Worm (Caenorhabditis elegans) whole organism, midembryonic: ENCODE measurements around the gene Y69A2AR.23.

Experiments used
- med-1 ChIP-seq: sonication (generic microtip); optimal IDR thresholded peaks from 2 replicates; lab custom pipeline; 2017; ENCODE audit warnings: missing genetic modification characterization, mild to moderate bottlenecking, missing compliant biosample characterization, antibody characterized with exemption, missing genetic modification reagents; ENCODE audit not compliant: insufficient read depth
- tab-1 ChIP-seq: fragments of 200-800 bp; sonication (Bioruptor generic); IDR thresholded peaks from 2 replicates; pipeline ENCODE4 v1.3.6; 2022; ENCODE audit warnings: missing genetic modification characterization, missing compliant biosample characterization

DNA sequence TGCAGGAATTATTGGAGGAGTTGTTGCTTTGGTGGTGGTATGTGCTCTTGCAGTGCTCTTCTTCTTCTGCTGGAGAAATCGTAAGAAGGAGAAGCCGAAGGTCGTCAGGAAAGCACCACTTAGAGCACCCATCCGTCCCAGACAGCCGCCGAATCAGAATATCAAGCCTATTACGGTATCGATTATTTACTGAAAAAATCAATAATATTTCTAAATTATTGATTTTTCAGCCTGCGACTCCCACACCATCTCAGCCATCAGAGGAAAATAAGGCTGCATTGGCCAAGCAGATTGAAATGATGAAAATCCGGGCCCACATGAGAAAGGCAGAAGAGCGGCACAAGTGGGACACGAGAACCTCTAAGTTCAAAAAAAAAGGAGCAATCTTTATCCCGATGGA, 4.7 kb upstream of the Y69A2AR.23 start:
- TF ChIP-seq med-1 (GFP tag; lab: Kevin White, UChicago) = no peak
- TF ChIP-seq tab-1 (GFP tag; lab: Robert Waterston, UW) = no peak
